Worm (Caenorhabditis elegans) whole organism, L1 larva: ENCODE results near the gene nhr-283.
"Not testable (repeated sequence)": the region's sequence is repeated elsewhere in the genome, so short reads cannot be mapped to it uniquely, and the experiment has no call there.

Source experiments
- alr-1 ChIP-seq: fragments of 200-800 bp; sonication (Bioruptor generic); optimal IDR thresholded peaks from 2 replicates; lab custom pipeline; 2018; ENCODE audit warnings: borderline replicate concordance, mild to moderate bottlenecking, missing genetic modification characterization, missing compliant biosample characterization
- ceh-63 ChIP-seq: fragments of 200-800 bp; sonication (Bioruptor generic); optimal IDR thresholded peaks from 2 replicates; lab custom pipeline; 2018; ENCODE audit warnings: mild to moderate bottlenecking, missing genetic modification characterization, missing compliant biosample characterization
- ceh-82 ChIP-seq, 3 experiments: fragments of 150-350 bp in 1 of 3; sonication (generic microtip) in 2 of 3; optimal IDR thresholded peaks; 2 replicates each; lab custom pipeline; 2014 to 2017; ENCODE audit warnings: missing biosample characterization in 3 of 3, missing genetic modification characterization in 3 of 3

DNA sequence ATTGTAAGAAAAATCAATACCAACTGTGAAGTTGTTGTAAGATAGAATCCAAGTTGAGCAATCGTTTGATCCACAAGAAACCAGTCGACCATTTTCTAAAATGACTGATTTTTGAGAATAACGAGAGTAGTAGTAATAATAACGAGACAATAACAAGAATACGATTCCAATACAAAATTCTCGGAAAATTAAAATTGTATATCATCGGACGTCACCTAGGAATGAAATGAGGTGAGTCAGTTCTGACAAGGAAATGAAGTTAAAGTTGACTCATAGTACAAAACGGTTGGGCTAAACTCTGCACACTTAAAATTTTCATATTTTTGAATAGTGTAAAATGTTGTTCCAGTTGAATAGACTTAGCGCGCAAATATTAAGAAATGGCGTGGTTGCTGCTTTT lies 32.2 kb downstream of the nhr-283 start, which contains the start of gene str-19:
- TF ChIP-seq alr-1 (tag; lab: Kevin White, UChicago); ceh-82 (tag; optimal IDR thresholded peaks at IDR 0.05; lab: Kevin White, UChicago); ceh-63 (GFP tag; lab: Kevin White, UChicago): not testable (repeated sequence)
